Worm (Caenorhabditis elegans) whole organism, young adult: ENCODE measurements around the gene syg-1.
A peak's percentile ranks its signal among the peaks of the same experiment; 100 is the strongest.

Experiments used
- B0035.1 ChIP-seq: sonication (generic microtip); optimal IDR thresholded peaks from 2 replicates; lab custom pipeline; 2016; ENCODE audit warnings: missing genetic modification characterization, mild to moderate bottlenecking, missing compliant biosample characterization, missing genotype, missing genetic modification reagents
- B0261.1 ChIP-seq: sonication (generic microtip); optimal IDR thresholded peaks from 2 replicates; lab custom pipeline; 2016; ENCODE audit warnings: mild to moderate bottlenecking, missing genetic modification characterization, moderate library complexity, missing compliant biosample characterization
- D2030.7 ChIP-seq: fragments of 200-800 bp; sonication (Bioruptor generic); IDR thresholded peaks from 2 replicates; pipeline ENCODE4 v1.3.6; 2022; ENCODE audit warnings: missing genetic modification reagents, missing genetic modification characterization, missing compliant biosample characterization
- F10E7.11 ChIP-seq: sonication (generic microtip); optimal IDR thresholded peaks from 2 replicates; lab custom pipeline; 2017; ENCODE audit warnings: mild to moderate bottlenecking, missing genetic modification characterization, moderate library complexity, missing compliant biosample characterization
- F37B4.10 ChIP-seq: fragments of 200-800 bp; sonication (Bioruptor generic); IDR thresholded peaks from 2 replicates; pipeline ENCODE4 v1.3.6; 2022; ENCODE audit warnings: missing genetic modification characterization, missing compliant biosample characterization
- F52B5.7 ChIP-seq: sonication (generic microtip); optimal IDR thresholded peaks from 2 replicates; lab custom pipeline; 2016; ENCODE audit warnings: mild to moderate bottlenecking, missing genetic modification characterization, missing compliant biosample characterization
- F55B11.4 ChIP-seq: sonication (generic microtip); optimal IDR thresholded peaks from 2 replicates; lab custom pipeline; 2016; ENCODE audit warnings: missing compliant biosample characterization, missing genetic modification characterization, borderline replicate concordance; ENCODE audit not compliant: insufficient read depth
- F57A8.1 ChIP-seq: fragments of 200-800 bp; sonication (Bioruptor generic); optimal IDR thresholded peaks from 2 replicates; lab custom pipeline; 2018; ENCODE audit warnings: mild to moderate bottlenecking, missing genetic modification characterization, moderate library complexity, missing compliant biosample characterization
- F57C9.4 ChIP-seq: sonication (generic microtip); optimal IDR thresholded peaks from 2 replicates; lab custom pipeline; 2017; ENCODE audit warnings: mild to moderate bottlenecking, missing genetic modification characterization, missing compliant biosample characterization
- K12H6.12 ChIP-seq: fragments of 200-800 bp; sonication (Bioruptor generic); optimal IDR thresholded peaks from 2 replicates; lab custom pipeline; 2018; ENCODE audit warnings: mild to moderate bottlenecking, missing genetic modification characterization, missing compliant biosample characterization
- Y53F4B.3 ChIP-seq: fragments of 200-800 bp; sonication (Bioruptor generic); IDR thresholded peaks from 2 replicates; pipeline ENCODE4 v1.3.6; 2022; ENCODE audit warnings: missing genetic modification reagents, missing genetic modification characterization, missing compliant biosample characterization
- Y67H2A.10 ChIP-seq: fragments of 200-800 bp; sonication (Bioruptor generic); conservative IDR thresholded peaks from 2 replicates; pipeline ENCODE4 v1.3.6; 2022; ENCODE audit warnings: missing genetic modification reagents, missing genetic modification characterization, missing compliant biosample characterization
- aptf-2 ChIP-seq: fragments of 200-800 bp; sonication (Bioruptor generic); conservative IDR thresholded peaks from 2 replicates; pipeline ENCODE4 v1.3.6; 2022; ENCODE audit warnings: missing genetic modification reagents, missing genetic modification characterization, missing compliant biosample characterization
- aptf-3 ChIP-seq: fragments of 200-800 bp; sonication (Bioruptor generic); IDR thresholded peaks from 2 replicates; pipeline ENCODE4 v1.3.6; 2022; ENCODE audit warnings: missing genetic modification characterization, missing compliant biosample characterization
- attf-6 ChIP-seq: fragments of 200-800 bp; sonication (Bioruptor generic); IDR thresholded peaks from 2 replicates; pipeline ENCODE4 v1.3.6; 2022; ENCODE audit warnings: missing genetic modification reagents, missing genetic modification characterization, missing compliant biosample characterization
- bed-1 ChIP-seq: fragments of 200-800 bp; sonication (Bioruptor generic); IDR thresholded peaks from 2 replicates; pipeline ENCODE4 v1.3.6; 2022; ENCODE audit warnings: missing genetic modification reagents, missing genetic modification characterization, missing compliant biosample characterization
- bed-2 ChIP-seq: fragments of 200-800 bp; sonication (Bioruptor generic); IDR thresholded peaks from 2 replicates; pipeline ENCODE4 v1.3.6; 2022; ENCODE audit warnings: missing genetic modification reagents, missing genetic modification characterization, missing compliant biosample characterization
- ccch-3 ChIP-seq: fragments of 200-800 bp; sonication (Bioruptor generic); optimal IDR thresholded peaks from 2 replicates; lab custom pipeline; 2018; ENCODE audit warnings: mild to moderate bottlenecking, missing genetic modification characterization, missing compliant biosample characterization
- ceh-27 ChIP-seq: fragments of 200-800 bp; sonication (Bioruptor generic); optimal IDR thresholded peaks from 2 replicates; lab custom pipeline; 2018; ENCODE audit warnings: mild to moderate bottlenecking, missing genetic modification characterization, moderate library complexity, missing compliant biosample characterization
- ceh-40 ChIP-seq: fragments of 200-800 bp; sonication (Bioruptor generic); IDR thresholded peaks from 2 replicates; pipeline ENCODE4 v1.3.6; 2022; ENCODE audit warnings: missing genetic modification characterization, missing compliant biosample characterization
- ceh-58 ChIP-seq: fragments of 200-800 bp; sonication (Bioruptor generic); IDR thresholded peaks from 2 replicates; pipeline ENCODE4 v1.3.6; 2022; ENCODE audit warnings: missing genetic modification characterization, missing compliant biosample characterization
- dox-1 ChIP-seq: fragments of 200-800 bp; sonication (Bioruptor generic); IDR thresholded peaks from 2 replicates; pipeline ENCODE4 v1.3.6; 2022; ENCODE audit warnings: missing genetic modification reagents, missing genetic modification characterization, missing compliant biosample characterization
- dpl-1 ChIP-seq: fragments of 150-350 bp; optimal IDR thresholded peaks from 2 replicates; lab custom pipeline; 2014; ENCODE audit warnings: missing biosample characterization, missing genetic modification reagents, missing genetic modification characterization
- efl-1 ChIP-seq: fragments of 150-350 bp; optimal IDR thresholded peaks from 2 replicates; lab custom pipeline; 2014; ENCODE audit warnings: missing biosample characterization, missing genetic modification reagents, missing genetic modification characterization
- egl-18 ChIP-seq: fragments of 200-800 bp; sonication (Bioruptor generic); IDR thresholded peaks from 2 replicates; pipeline ENCODE4 v1.3.6; 2022; ENCODE audit warnings: missing genetic modification reagents, missing genetic modification characterization, missing compliant biosample characterization
- ets-4 ChIP-seq: fragments of 200-800 bp; sonication (Bioruptor generic); optimal IDR thresholded peaks from 2 replicates; lab custom pipeline; 2018; ENCODE audit warnings: mild to moderate bottlenecking, missing genetic modification characterization, missing compliant biosample characterization
- hrde-1 ChIP-seq: sonication (generic microtip); optimal IDR thresholded peaks from 2 replicates; lab custom pipeline; 2016; ENCODE audit warnings: missing genetic modification characterization, mild to moderate bottlenecking, missing compliant biosample characterization, moderate library complexity, missing genotype, missing genetic modification reagents, borderline replicate concordance
- hsf-1 ChIP-seq: fragments of 200-800 bp; sonication (Bioruptor generic); IDR thresholded peaks from 2 replicates; pipeline ENCODE4 v1.3.6; 2022; ENCODE audit warnings: missing genetic modification reagents, missing genetic modification characterization, missing compliant biosample characterization
- lag-1 ChIP-seq: fragments of 200-800 bp; sonication (Bioruptor generic); IDR thresholded peaks from 2 replicates; pipeline ENCODE4 v1.3.6; 2022; ENCODE audit warnings: missing genetic modification reagents, missing genetic modification characterization, missing compliant biosample characterization
- let-526 ChIP-seq: fragments of 200-800 bp; sonication (Bioruptor generic); IDR thresholded peaks from 2 replicates; pipeline ENCODE4 v1.3.6; 2022; ENCODE audit warnings: missing genetic modification reagents, missing genetic modification characterization, missing compliant biosample characterization
- let-607 ChIP-seq, 2 experiments: fragments of 200-800 bp in 1 of 2; sonication (Bioruptor generic) in 1 of 2; sonication (generic microtip) in 1 of 2; optimal IDR thresholded peaks; 2 replicates each; lab custom pipeline; 2016 to 2018; ENCODE audit warnings: mild to moderate bottlenecking in 2 of 2, missing compliant biosample characterization in 2 of 2, missing genetic modification characterization in 2 of 2, moderate library complexity in 2 of 2, missing genotype in 1 of 2
- lin-40 ChIP-seq: sonication (generic microtip); optimal IDR thresholded peaks from 2 replicates; lab custom pipeline; 2016; ENCODE audit warnings: missing genetic modification characterization, mild to moderate bottlenecking, missing compliant biosample characterization, missing genotype, missing genetic modification reagents
- madf-8 ChIP-seq: fragments of 200-800 bp; sonication (Bioruptor generic); conservative IDR thresholded peaks from 2 replicates; pipeline ENCODE4 v1.3.6; 2022; ENCODE audit warnings: missing genetic modification reagents, missing genetic modification characterization, missing compliant biosample characterization
- mel-28 ChIP-seq: sonication (generic microtip); optimal IDR thresholded peaks from 2 replicates; lab custom pipeline; 2016; ENCODE audit warnings: borderline replicate concordance, mild to moderate bottlenecking, missing genetic modification characterization, missing compliant biosample characterization
- mxl-1 ChIP-seq: sonication (generic microtip); optimal IDR thresholded peaks from 2 replicates; lab custom pipeline; 2016; ENCODE audit warnings: missing genetic modification characterization, missing compliant biosample characterization
- nhr-179 ChIP-seq: sonication (generic microtip); optimal IDR thresholded peaks from 2 replicates; lab custom pipeline; 2016; ENCODE audit warnings: mild to moderate bottlenecking, missing genetic modification characterization, missing compliant biosample characterization
- nhr-27 ChIP-seq: fragments of 200-800 bp; sonication (Bioruptor generic); optimal IDR thresholded peaks from 2 replicates; lab custom pipeline; 2018; ENCODE audit warnings: mild to moderate bottlenecking, missing genetic modification characterization, moderate library complexity, missing compliant biosample characterization
- nhr-90 ChIP-seq: sonication (generic microtip); optimal IDR thresholded peaks from 2 replicates; lab custom pipeline; 2016; ENCODE audit warnings: missing genotype, mild to moderate bottlenecking, missing genetic modification characterization, missing compliant biosample characterization
- pbrm-1 ChIP-seq: fragments of 200-800 bp; sonication (Bioruptor generic); IDR thresholded peaks from 2 replicates; pipeline ENCODE4 v1.3.6; 2022; ENCODE audit warnings: missing genetic modification reagents, missing genetic modification characterization, missing compliant biosample characterization
- pha-4 ChIP-seq: fragments of 150-350 bp; sonication (generic microtip); optimal IDR thresholded peaks from 2 replicates; lab custom pipeline; 2014; ENCODE audit warnings: missing biosample characterization, missing genetic modification reagents, missing genetic modification characterization
- rec-8 ChIP-seq, 2 experiments: sonication (generic microtip); optimal IDR thresholded peaks; 2 replicates each; lab custom pipeline; 2016; ENCODE audit warnings: mild to moderate bottlenecking in 2 of 2, missing genetic modification characterization in 2 of 2, missing genetic modification reagents in 2 of 2, missing genotype in 2 of 2, missing biosample characterization in 1 of 2, missing compliant biosample characterization in 1 of 2, moderate library complexity in 1 of 2
- snpc-4 ChIP-seq, 5 experiments: fragments of 150-350 bp in 1 of 5; sonication (generic microtip) in 4 of 5; optimal IDR thresholded peaks; 2 replicates each; lab custom pipeline; 2014 to 2018; ENCODE audit warnings: missing genetic modification characterization in 5 of 5, missing biosample characterization in 3 of 5, antibody characterized with exemption in 2 of 5, mild to moderate bottlenecking in 2 of 5, missing compliant biosample characterization in 2 of 5, missing genotype in 2 of 5, moderate library complexity in 2 of 5, missing genetic modification reagents in 1 of 5
- somi-1 ChIP-seq: fragments of 200-800 bp; sonication (Bioruptor generic); optimal IDR thresholded peaks from 2 replicates; lab custom pipeline; 2018; ENCODE audit warnings: mild to moderate bottlenecking, missing genetic modification characterization, missing compliant biosample characterization
- tbp1 ChIP-seq: fragments of 200-800 bp; sonication (Bioruptor generic); optimal IDR thresholded peaks from 2 replicates; lab custom pipeline; 2018; ENCODE audit warnings: mild to moderate bottlenecking, missing genetic modification characterization, missing compliant biosample characterization
- xnd-1 ChIP-seq: sonication (generic microtip); optimal IDR thresholded peaks from 2 replicates; lab custom pipeline; 2016; ENCODE audit warnings: missing genotype, missing genetic modification reagents, missing genetic modification characterization, missing compliant biosample characterization
- zim-3 ChIP-seq: sonication (generic microtip); optimal IDR thresholded peaks from 2 replicates; lab custom pipeline; 2017; ENCODE audit warnings: mild to moderate bottlenecking, missing genetic modification characterization, moderate library complexity, missing compliant biosample characterization
- ztf-22 ChIP-seq: fragments of 200-800 bp; sonication (Bioruptor generic); optimal IDR thresholded peaks from 2 replicates; lab custom pipeline; 2018; ENCODE audit warnings: mild to moderate bottlenecking, missing genetic modification characterization, moderate library complexity, missing compliant biosample characterization
- ztf-3 ChIP-seq: fragments of 200-800 bp; sonication (Bioruptor generic); optimal IDR thresholded peaks from 2 replicates; lab custom pipeline; 2018; ENCODE audit warnings: mild to moderate bottlenecking, missing genetic modification characterization, missing compliant biosample characterization

Gene syg-1

DNA sequence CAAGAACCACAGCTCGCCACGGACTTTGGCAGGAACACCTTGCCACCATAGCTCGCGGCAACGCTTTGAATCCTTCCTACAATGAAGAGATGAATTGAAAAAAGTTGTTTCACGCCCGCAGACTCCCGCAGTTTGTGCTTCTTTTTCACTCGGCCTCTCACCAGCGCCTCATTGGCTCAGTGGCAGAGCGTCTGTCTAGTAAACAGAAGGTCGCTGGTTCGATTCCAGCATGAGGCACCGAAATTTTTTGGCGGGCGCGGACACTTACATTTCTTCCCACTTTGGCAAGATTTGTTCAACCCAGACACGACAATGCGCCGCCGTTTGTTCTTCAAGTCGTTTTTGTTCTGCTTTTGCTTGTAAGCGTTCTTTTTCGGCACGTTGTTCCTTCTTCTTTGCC lies 12.8 kb upstream of the syg-1 start (continued):
- no peak for TF ChIP-seq ets-4
- peak; percentile 58 for TF ChIP-seq snpc-4 (GFP tag; optimal IDR thresholded peaks at IDR 0.05; lab: Kevin White, UChicago)
- peak in 2 of 4 experiments; percentile 45 to 63 for TF ChIP-seq snpc-4 (tag; optimal IDR thresholded peaks at IDR 0.05; lab: Kevin White, UChicago)
- TF ChIP-seq tbp1 (GFP tag; lab: Kevin White, UChicago) = peak; percentile 93
- peak; percentile 25 for TF ChIP-seq mxl-1 (tag; lab: Kevin White, UChicago)
- peak; percentile 66 for TF ChIP-seq D2030.7 (GFP tag; lab: Robert Waterston, UW)
- no peak for TF ChIP-seq somi-1 (GFP tag; lab: Kevin White, UChicago)
- TF ChIP-seq bed-2 (GFP tag; lab: Robert Waterston, UW) = no peak
- TF ChIP-seq F10E7.11 (tag; lab: Kevin White, UChicago) = no peak
- no peak for TF ChIP-seq Y67H2A.10
- TF ChIP-seq lag-1 (GFP tag; lab: Robert Waterston, UW) = no peak
- no peak for TF ChIP-seq F55B11.4
- peak; percentile 89 for TF ChIP-seq B0261.1
- 0 out of 2 replicates have a peak, but pooled peaks have one; percentile 45 for TF ChIP-seq ceh-40
- TF ChIP-seq Y53F4B.3 = no peak
- no peak for TF ChIP-seq ztf-22 (GFP tag; lab: Kevin White, UChicago)
- TF ChIP-seq let-526 (GFP tag; lab: Robert Waterston, UW) = peak; percentile 45; the same call in 1 of the 2 replicates
- TF ChIP-seq hrde-1 (tag; lab: Kevin White, UChicago) = no peak
- no peak for TF ChIP-seq aptf-3 (GFP tag; lab: Robert Waterston, UW)
- no peak for TF ChIP-seq bed-1 (GFP tag; lab: Robert Waterston, UW)
- TF ChIP-seq dox-1 (GFP tag; lab: Robert Waterston, UW) = peak; percentile 81
- TF ChIP-seq madf-8 = no peak
- peak; percentile 30 to 67 for TF ChIP-seq rec-8 (tag; optimal IDR thresholded peaks at IDR 0.05; lab: Kevin White, UChicago)
- TF ChIP-seq ceh-27 = no peak
- TF ChIP-seq efl-1 (GFP tag; lab: Kevin White, UChicago) = no peak
- 0 out of 2 replicates have a peak, but pooled peaks have one; percentile 36 for TF ChIP-seq pbrm-1 (GFP tag; lab: Robert Waterston, UW)
- TF ChIP-seq lin-40 (tag; lab: Kevin White, UChicago) = peak; percentile 33
- no peak for TF ChIP-seq ccch-3 (GFP tag; lab: Kevin White, UChicago)
- no peak for TF ChIP-seq mel-28 (tag; lab: Kevin White, UChicago)
- peak; percentile 3 for TF ChIP-seq B0035.1 (tag; lab: Kevin White, UChicago)
- no peak for TF ChIP-seq F37B4.10 (GFP tag; lab: Robert Waterston, UW)
- no peak for TF ChIP-seq K12H6.12
- TF ChIP-seq hsf-1 (GFP tag; lab: Robert Waterston, UW) = 0 out of 2 replicates have a peak, but pooled peaks have one; percentile 30
- TF ChIP-seq F57A8.1 (GFP tag; lab: Kevin White, UChicago) = no peak
- no peak for TF ChIP-seq nhr-27
- no peak for TF ChIP-seq dpl-1 (GFP tag; lab: Kevin White, UChicago)
- TF ChIP-seq let-607 (tag; optimal IDR thresholded peaks at IDR 0.05; lab: Kevin White, UChicago) = peak in 1 of 2 experiments; percentile 47
- no peak for TF ChIP-seq F52B5.7 (tag; lab: Kevin White, UChicago)
- no peak for TF ChIP-seq egl-18
- no peak for TF ChIP-seq aptf-2 (GFP tag; lab: Robert Waterston, UW)
- 0 out of 2 replicates have a peak, but pooled peaks have one; percentile 26 for TF ChIP-seq attf-6 (GFP tag; lab: Robert Waterston, UW)
- no peak for TF ChIP-seq F57C9.4 (tag; lab: Kevin White, UChicago)
- no peak for TF ChIP-seq ceh-58 (GFP tag; lab: Robert Waterston, UW)
- no peak for TF ChIP-seq pha-4
- peak; percentile 26 for TF ChIP-seq nhr-179
- peak; percentile 71 for TF ChIP-seq nhr-90 (tag; lab: Kevin White, UChicago)
- TF ChIP-seq ztf-3 = no peak
- no peak for TF ChIP-seq xnd-1 (tag; lab: Kevin White, UChicago)
- peak; percentile 70 for TF ChIP-seq zim-3 (tag; lab: Kevin White, UChicago)
